Fruit fly (Drosophila melanogaster): ENCODE data around the gene synr.

synr gene

dm6 chr2L:4981278-4981966, 38.9 kb downstream of the synr start, which contains the start of the genes CG8892 and CG34126 (continued):
- peak; percentile 91 for TF ChIP-seq spab (GFP tag; optimal IDR thresholded peaks at IDR 0.05)
- TF ChIP-seq CG10669 (GFP tag; optimal IDR thresholded peaks at IDR 0.05): peak; percentile 95
- TF ChIP-seq svp (GFP tag): peak; percentile 97
- peak; percentile 98 for TF ChIP-seq esn (GFP tag; optimal IDR thresholded peaks at IDR 0.05)
- TF ChIP-seq CG31627 (GFP tag; optimal IDR thresholded peaks at IDR 0.05): peak; percentile 99
- peak; percentile 98 for TF ChIP-seq CG11902 (GFP tag; optimal IDR thresholded peaks at IDR 0.05)
- peak; percentile 98 for TF ChIP-seq cyc (GFP tag; optimal IDR thresholded peaks at IDR 0.05)
- TF ChIP-seq OdsH (GFP tag; optimal IDR thresholded peaks at IDR 0.05): peak; percentile 99
- peak; percentile 88 for TF ChIP-seq CG8119 (GFP tag; IDR thresholded peaks at IDR 0.05)
- TF ChIP-seq CG7368 (GFP tag; optimal IDR thresholded peaks at IDR 0.05): peak; percentile 92
- TF ChIP-seq Met (GFP tag; optimal IDR thresholded peaks at IDR 0.05): peak; percentile 95
- peak; percentile 97 for TF ChIP-seq CG32006 (GFP tag; optimal IDR thresholded peaks at IDR 0.05)
- TF ChIP-seq fkh (GFP tag; optimal IDR thresholded peaks at IDR 0.05): peak; percentile 81
- peak; percentile 96 for TF ChIP-seq achi (GFP tag; optimal IDR thresholded peaks at IDR 0.05)
- peak; percentile 84 for TF ChIP-seq CG15336 (GFP tag; IDR thresholded peaks at IDR 0.05)
- peak; percentile 94 for TF ChIP-seq Gug (GFP tag; IDR thresholded peaks at IDR 0.05)
- peak; percentile 81 for TF ChIP-seq CG6276 (GFP tag; optimal IDR thresholded peaks at IDR 0.05)
- peak; percentile 97 for TF ChIP-seq Sox14 (GFP tag; optimal IDR thresholded peaks at IDR 0.05)
- peak; percentile 94 for TF ChIP-seq CG34406 (GFP tag; optimal IDR thresholded peaks at IDR 0.05)
- peak; percentile 95 for TF ChIP-seq CG8632 (GFP tag; optimal IDR thresholded peaks at IDR 0.05)
- TF ChIP-seq ss (GFP tag; optimal IDR thresholded peaks at IDR 0.05): peak; percentile 85 to 95
- TF ChIP-seq Blimp-1 (GFP tag; optimal IDR thresholded peaks at IDR 0.05): peak; percentile 92
- peak; percentile 96 for TF ChIP-seq Hr4 (GFP tag; optimal IDR thresholded peaks at IDR 0.05)
- TF ChIP-seq CG4318 (GFP tag; optimal IDR thresholded peaks at IDR 0.05): peak; percentile 96
- peak; percentile 96 for TF ChIP-seq Sox102F (GFP tag; optimal IDR thresholded peaks at IDR 0.05)
- TF ChIP-seq CG6792 (GFP tag; optimal IDR thresholded peaks at IDR 0.05): peak; percentile 95
- TF ChIP-seq lz (GFP tag; optimal IDR thresholded peaks at IDR 0.05): peak; percentile 98

dm6 chr2L:4982098-4982646, 39.6 kb downstream of the synr start:
- TF ChIP-seq achi (GFP tag; optimal IDR thresholded peaks at IDR 0.05) (no peak), CG16779 (tag; optimal IDR thresholded peaks at IDR 0.05) (no peak), Met (GFP tag; optimal IDR thresholded peaks at IDR 0.05) (no peak), fd59A (GFP tag; optimal IDR thresholded peaks at IDR 0.05) (no peak), acj6 (GFP tag; optimal IDR thresholded peaks at IDR 0.05) (no peak)
